Worm (Caenorhabditis elegans): ENCODE results near the gene pqn-94.

pqn-94 gene

DNA sequence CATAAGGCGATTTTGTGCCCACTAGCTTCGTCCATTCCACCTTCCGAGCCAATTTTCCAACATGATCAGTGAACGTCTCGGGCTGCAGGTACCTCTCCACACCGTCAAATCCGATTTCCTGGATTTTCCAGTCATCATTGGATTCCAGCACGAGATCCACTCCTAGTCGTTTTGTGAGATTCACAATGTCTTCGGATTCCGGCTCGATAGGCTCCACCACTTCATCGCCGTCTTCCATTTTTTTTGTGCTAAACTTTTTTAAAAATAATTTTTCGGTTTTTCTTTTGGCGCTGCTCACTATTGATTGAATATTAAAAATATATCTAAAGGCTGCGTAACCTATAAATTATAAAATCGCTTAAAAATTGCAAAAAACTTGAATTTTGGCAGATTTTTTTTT lies 12.7 kb downstream of the pqn-94 start, which contains the start of gene mdt-17 (continued):
- TF ChIP-seq athp-1 (tag; optimal IDR thresholded peaks at IDR 0.05): peak; percentile 79
- no peak for TF ChIP-seq ztf-28 (GFP tag; IDR thresholded peaks at IDR 0.05)
- TF ChIP-seq F10E7.11 (tag; optimal IDR thresholded peaks at IDR 0.05): no peak
- TF ChIP-seq ccch-3 (GFP tag; optimal IDR thresholded peaks at IDR 0.05): no peak
- TF ChIP-seq madf-3 (GFP tag; IDR thresholded peaks at IDR 0.05): peak; percentile 79
- no peak for TF ChIP-seq Y56A3A.18 (GFP tag; IDR thresholded peaks at IDR 0.05)
- peak; percentile 36; the same call in 1 of the 2 replicates for TF ChIP-seq ceh-100 (GFP tag; IDR thresholded peaks at IDR 0.05)
- TF ChIP-seq dpff-1 (tag; optimal IDR thresholded peaks at IDR 0.05): no peak
- no peak for TF ChIP-seq snpc-4 (GFP tag; optimal IDR thresholded peaks at IDR 0.05)
- TF ChIP-seq snpc-4 (tag; optimal IDR thresholded peaks at IDR 0.05): no peak
- no peak for TF ChIP-seq ets-4 (GFP tag; optimal IDR thresholded peaks at IDR 0.05)
- TF ChIP-seq Y53G8AR.9 (GFP tag; conservative IDR thresholded peaks at IDR 0.05): 0 out of 2 replicates have a peak, but pooled peaks have one; percentile 51
- TF ChIP-seq lsl-1 (GFP tag; optimal IDR thresholded peaks at IDR 0.05): no peak
- TF ChIP-seq madf-8 (GFP tag; conservative IDR thresholded peaks at IDR 0.05): no peak
- TF ChIP-seq ceh-40 (GFP tag; IDR thresholded peaks at IDR 0.05): no peak
- no peak for TF ChIP-seq lin-40 (tag; optimal IDR thresholded peaks at IDR 0.05)
- no peak for TF ChIP-seq ama-1 (optimal IDR thresholded peaks at IDR 0.05)
- no peak for TF ChIP-seq ama-1 (GFP tag; optimal IDR thresholded peaks at IDR 0.05)
- no peak for TF ChIP-seq B0019.2 (GFP tag; conservative IDR thresholded peaks at IDR 0.05)
- TF ChIP-seq lin-35 (GFP tag; optimal IDR thresholded peaks at IDR 0.05): no peak
- TF ChIP-seq snpc-1.1 (tag; optimal IDR thresholded peaks at IDR 0.05; ENCODE audit: insufficient read depth): no peak
- TF ChIP-seq F49E8.2 (tag; optimal IDR thresholded peaks at IDR 0.05; ENCODE audit: insufficient read depth): no peak
- TF ChIP-seq snpc-3.4 (tag; optimal IDR thresholded peaks at IDR 0.05): no peak
- TF ChIP-seq rcor-1 (GFP tag; IDR thresholded peaks at IDR 0.05): no peak
- no peak for TF ChIP-seq nhr-27 (tag; optimal IDR thresholded peaks at IDR 0.05)
- no peak for TF ChIP-seq F33H1.4 (GFP tag; IDR thresholded peaks at IDR 0.05)
- TF ChIP-seq ztf-22 (GFP tag; optimal IDR thresholded peaks at IDR 0.05): no peak
- TF ChIP-seq B0261.1 (tag; optimal IDR thresholded peaks at IDR 0.05): no peak
- peak; percentile 41; the same call in 1 of the 2 replicates for TF ChIP-seq hsf-1 (GFP tag; IDR thresholded peaks at IDR 0.05)
- no peak for TF ChIP-seq let-526 (GFP tag; IDR thresholded peaks at IDR 0.05)
- TF ChIP-seq D2030.7 (GFP tag; IDR thresholded peaks at IDR 0.05): no peak
- no peak for TF ChIP-seq ztf-6 (GFP tag; IDR thresholded peaks at IDR 0.05)
- no peak for TF ChIP-seq attf-3 (GFP tag; conservative IDR thresholded peaks at IDR 0.05)
- TF ChIP-seq F37B4.10 (GFP tag; IDR thresholded peaks at IDR 0.05): no peak
- no peak for TF ChIP-seq ceh-91 (GFP tag; IDR thresholded peaks at IDR 0.05)
- no peak for TF ChIP-seq nhr-179 (tag; optimal IDR thresholded peaks at IDR 0.05)
- TF ChIP-seq rpc-1 (optimal IDR thresholded peaks at IDR 0.05): no peak
- no peak for TF ChIP-seq rpc-1 (tag; optimal IDR thresholded peaks at IDR 0.05)
- no peak for TF ChIP-seq gei-17 (GFP tag; optimal IDR thresholded peaks at IDR 0.05)
- no peak for TF ChIP-seq tbx-9 (tag; optimal IDR thresholded peaks at IDR 0.05; ENCODE audit: borderline replicate concordance)
- TF ChIP-seq F39B2.1 (GFP tag; IDR thresholded peaks at IDR 0.05): no peak
- TF ChIP-seq atf-7 (tag; optimal IDR thresholded peaks at IDR 0.05): peak; percentile 15
- no peak for TF ChIP-seq akir-1 (GFP tag; optimal IDR thresholded peaks at IDR 0.05)
- no peak for TF ChIP-seq B0035.1 (tag; optimal IDR thresholded peaks at IDR 0.05)
- no peak for TF ChIP-seq F55B11.4 (tag; optimal IDR thresholded peaks at IDR 0.05; ENCODE audit: borderline replicate concordance, insufficient read depth)
- no peak for TF ChIP-seq ztf-18 (tag; optimal IDR thresholded peaks at IDR 0.05)
- TF ChIP-seq F57C9.4 (tag; optimal IDR thresholded peaks at IDR 0.05): no peak
- no peak for TF ChIP-seq sdz-38 (tag; optimal IDR thresholded peaks at IDR 0.05)
- no peak for TF ChIP-seq attf-5 (GFP tag; optimal IDR thresholded peaks at IDR 0.05)
- TF ChIP-seq dox-1 (GFP tag; IDR thresholded peaks at IDR 0.05): 0 out of 2 replicates have a peak, but pooled peaks have one; percentile 15

Measured in whole organism, young adult.